Worm (Caenorhabditis elegans) whole organism, L1 larva: ENCODE data around the gene nas-15.

Source experiments
- C16A3.4 ChIP-seq: fragments of 150-350 bp; optimal IDR thresholded peaks from 2 replicates; lab custom pipeline; 2014; ENCODE audit warnings: missing biosample characterization, missing genetic modification characterization
- C34B4.2 ChIP-seq: sonication (generic microtip); optimal IDR thresholded peaks from 2 replicates; lab custom pipeline; 2017; ENCODE audit warnings: mild to moderate bottlenecking, missing genetic modification characterization, missing compliant biosample characterization
- aly-2 ChIP-seq: fragments of 150-350 bp; optimal IDR thresholded peaks from 2 replicates; lab custom pipeline; 2014; ENCODE audit warnings: missing biosample characterization, missing genetic modification characterization
- blmp-1 ChIP-seq: fragments of 150-350 bp; optimal IDR thresholded peaks from 2 replicates; lab custom pipeline; 2014; ENCODE audit warnings: missing biosample characterization, missing genetic modification characterization
- ceh-63 ChIP-seq: fragments of 200-800 bp; sonication (Bioruptor generic); optimal IDR thresholded peaks from 2 replicates; lab custom pipeline; 2018; ENCODE audit warnings: mild to moderate bottlenecking, missing genetic modification characterization, missing compliant biosample characterization
- ceh-8 ChIP-seq: fragments of 200-800 bp; sonication (Bioruptor generic); optimal IDR thresholded peaks from 2 replicates; lab custom pipeline; 2018; ENCODE audit warnings: mild to moderate bottlenecking, missing genetic modification characterization, moderate library complexity, missing compliant biosample characterization
- ceh-82 ChIP-seq, 3 experiments: fragments of 150-350 bp in 1 of 3; sonication (generic microtip) in 2 of 3; optimal IDR thresholded peaks; 2 replicates each; lab custom pipeline; 2014 to 2017; ENCODE audit warnings: missing biosample characterization in 3 of 3, missing genetic modification characterization in 3 of 3
- ceh-90 ChIP-seq: sonication (generic microtip); optimal IDR thresholded peaks from 2 replicates; lab custom pipeline; 2016; ENCODE audit warnings: missing genetic modification characterization, missing compliant biosample characterization
- ces-1 ChIP-seq: fragments of 150-350 bp; optimal IDR thresholded peaks from 2 replicates; lab custom pipeline; 2014; ENCODE audit warnings: missing biosample characterization, missing genetic modification reagents, missing genetic modification characterization
- dpl-1 ChIP-seq, 3 experiments: fragments of 150-350 bp in 2 of 3; sonication (generic microtip) in 1 of 3; optimal IDR thresholded peaks; 2 replicates each; lab custom pipeline; 2014 to 2017; ENCODE audit warnings: missing biosample characterization in 3 of 3, missing genetic modification characterization in 3 of 3, missing genetic modification reagents in 3 of 3
- dsc-1 ChIP-seq: sonication (generic microtip); optimal IDR thresholded peaks from 2 replicates; lab custom pipeline; 2016; ENCODE audit warnings: mild to moderate bottlenecking, missing genetic modification characterization, missing compliant biosample characterization
- efl-3 ChIP-seq: fragments of 200-800 bp; sonication (Bioruptor generic); optimal IDR thresholded peaks from 2 replicates; lab custom pipeline; 2018; ENCODE audit warnings: mild to moderate bottlenecking, missing genetic modification characterization, missing compliant biosample characterization
- egl-27 ChIP-seq, 2 experiments: fragments of 150-350 bp in 1 of 2; sonication (generic microtip); optimal IDR thresholded peaks; 3 replicates each; lab custom pipeline; 2017 to 2018; ENCODE audit warnings: missing biosample characterization in 2 of 2, missing genetic modification characterization in 2 of 2, missing genetic modification reagents in 2 of 2
- elt-2 ChIP-seq: sonication (generic microtip); optimal IDR thresholded peaks from 2 replicates; lab custom pipeline; 2016; ENCODE audit warnings: missing genetic modification characterization, mild to moderate bottlenecking, inconsistent platforms, missing compliant biosample characterization, missing genetic modification reagents
- elt-3 ChIP-seq, 6 experiments: fragments of 150-350 bp in 1 of 6; sonication (generic microtip); optimal IDR thresholded peaks; 2 replicates each; lab custom pipeline; 2017 to 2018; ENCODE audit warnings: missing biosample characterization in 6 of 6, missing genetic modification characterization in 6 of 6, inconsistent platforms in 1 of 6
- fkh-10 ChIP-seq: sonication (generic microtip); optimal IDR thresholded peaks from 2 replicates; lab custom pipeline; 2017; ENCODE audit warnings: missing biosample characterization, missing genetic modification reagents, missing genetic modification characterization
- fos-1 ChIP-seq: fragments of 150-350 bp; optimal IDR thresholded peaks from 2 replicates; lab custom pipeline; 2014; ENCODE audit warnings: missing biosample characterization, missing genetic modification characterization
- grh-1 ChIP-seq: fragments of 200-800 bp; sonication (Bioruptor generic); IDR thresholded peaks from 2 replicates; pipeline ENCODE4 v1.3.6; 2022; ENCODE audit warnings: missing genetic modification reagents, missing genetic modification characterization, missing compliant biosample characterization
- hlh-17 ChIP-seq: fragments of 200-800 bp; sonication (Bioruptor generic); optimal IDR thresholded peaks from 2 replicates; lab custom pipeline; 2018; ENCODE audit warnings: missing genetic modification characterization, mild to moderate bottlenecking, missing compliant biosample characterization, moderate library complexity, borderline replicate concordance
- hpl-2 ChIP-seq: fragments of 150-350 bp; optimal IDR thresholded peaks from 2 replicates; lab custom pipeline; 2014; ENCODE audit warnings: missing biosample characterization, missing genetic modification reagents, missing genetic modification characterization
- irx-1 ChIP-seq: sonication (generic microtip); optimal IDR thresholded peaks from 2 replicates; lab custom pipeline; 2016; ENCODE audit warnings: missing genetic modification characterization, missing compliant biosample characterization
- jun-1 ChIP-seq: fragments of 150-350 bp; optimal IDR thresholded peaks from 2 replicates; lab custom pipeline; 2014; ENCODE audit warnings: missing biosample characterization, missing genetic modification reagents, missing genetic modification characterization
- lin-14 ChIP-seq: fragments of 200-800 bp; sonication (Bioruptor generic); optimal IDR thresholded peaks from 2 replicates; lab custom pipeline; 2018; ENCODE audit warnings: mild to moderate bottlenecking, missing genetic modification characterization, moderate library complexity, missing compliant biosample characterization
- lin-35 ChIP-seq, 2 experiments: fragments of 150-350 bp; optimal IDR thresholded peaks; 2 replicates each; lab custom pipeline; 2014; ENCODE audit warnings: missing biosample characterization in 2 of 2, missing genetic modification characterization in 2 of 2, missing genetic modification reagents in 2 of 2
- lin-39 ChIP-seq: fragments of 150-350 bp; optimal IDR thresholded peaks from 2 replicates; lab custom pipeline; 2014; ENCODE audit warnings: missing biosample characterization, missing genetic modification reagents, missing genetic modification characterization
- lir-3 ChIP-seq: sonication (generic microtip); optimal IDR thresholded peaks from 2 replicates; lab custom pipeline; 2016; ENCODE audit warnings: mild to moderate bottlenecking, missing genetic modification characterization, moderate library complexity, missing compliant biosample characterization; ENCODE audit not compliant: poor library complexity
- lsy-2 ChIP-seq, 2 experiments: fragments of 150-350 bp; optimal IDR thresholded peaks; 2 replicates each; lab custom pipeline; 2014; ENCODE audit warnings: missing biosample characterization in 2 of 2, missing genetic modification characterization in 2 of 2
- mab-9 ChIP-seq: fragments of 200-800 bp; sonication (Bioruptor generic); IDR thresholded peaks from 2 replicates; pipeline ENCODE4 v1.3.6; 2022; ENCODE audit warnings: missing genetic modification reagents, missing genetic modification characterization, missing compliant biosample characterization
- mdl-1 ChIP-seq, 2 experiments: fragments of 150-350 bp; optimal IDR thresholded peaks; 2 replicates each; lab custom pipeline; 2014 to 2017; ENCODE audit warnings: missing biosample characterization in 2 of 2, missing genetic modification characterization in 2 of 2, inconsistent platforms in 1 of 2
- mef-2 ChIP-seq: fragments of 150-350 bp; optimal IDR thresholded peaks from 2 replicates; lab custom pipeline; 2014; ENCODE audit warnings: missing biosample characterization, missing genetic modification characterization
- nhr-11 ChIP-seq: fragments of 150-350 bp; optimal IDR thresholded peaks from 2 replicates; lab custom pipeline; 2014; ENCODE audit warnings: missing biosample characterization, missing genetic modification characterization
- nhr-12 ChIP-seq: sonication (generic microtip); optimal IDR thresholded peaks from 2 replicates; lab custom pipeline; 2017; ENCODE audit warnings: missing biosample characterization, missing genetic modification characterization
- nhr-20 ChIP-seq: sonication (generic microtip); optimal IDR thresholded peaks from 2 replicates; lab custom pipeline; 2016; ENCODE audit warnings: mild to moderate bottlenecking, missing genetic modification characterization, missing compliant biosample characterization
- nhr-28 ChIP-seq: fragments of 150-350 bp; optimal IDR thresholded peaks from 2 replicates; lab custom pipeline; 2014; ENCODE audit warnings: missing biosample characterization, missing genetic modification characterization
- nhr-71 ChIP-seq: sonication (generic microtip); optimal IDR thresholded peaks from 2 replicates; lab custom pipeline; 2016; ENCODE audit warnings: mild to moderate bottlenecking, missing genetic modification characterization, moderate library complexity, missing compliant biosample characterization
- nhr-84 ChIP-seq: sonication (generic microtip); optimal IDR thresholded peaks from 2 replicates; lab custom pipeline; 2017; ENCODE audit warnings: missing biosample characterization, missing genetic modification characterization
- nhr-90 ChIP-seq: sonication (generic microtip); optimal IDR thresholded peaks from 2 replicates; lab custom pipeline; 2016; ENCODE audit warnings: mild to moderate bottlenecking, missing genetic modification characterization, missing compliant biosample characterization; ENCODE audit not compliant: poor library complexity
- pag-3 ChIP-seq: sonication (generic microtip); optimal IDR thresholded peaks from 2 replicates; lab custom pipeline; 2017; ENCODE audit warnings: missing genetic modification characterization, mild to moderate bottlenecking, missing compliant biosample characterization, antibody characterized with exemption, borderline replicate concordance; ENCODE audit not compliant: insufficient read depth
- pax-3 ChIP-seq: fragments of 200-800 bp; sonication (Bioruptor generic); optimal IDR thresholded peaks from 2 replicates; lab custom pipeline; 2018; ENCODE audit warnings: mild to moderate bottlenecking, missing genetic modification characterization, moderate library complexity, missing compliant biosample characterization
- pqm-1 ChIP-seq: sonication (generic microtip); optimal IDR thresholded peaks from 3 replicates; lab custom pipeline; 2017; ENCODE audit warnings: missing biosample characterization, missing genetic modification characterization
- skn-1 ChIP-seq: fragments of 150-350 bp; optimal IDR thresholded peaks from 2 replicates; lab custom pipeline; 2014; ENCODE audit warnings: missing biosample characterization, missing genetic modification characterization
- snpc-4 ChIP-seq: fragments of 150-350 bp; optimal IDR thresholded peaks from 2 replicates; lab custom pipeline; 2014; ENCODE audit warnings: missing biosample characterization, missing genetic modification characterization
- snu-23 ChIP-seq: sonication (generic microtip); optimal IDR thresholded peaks from 2 replicates; lab custom pipeline; 2016; ENCODE audit warnings: missing genetic modification characterization, missing compliant biosample characterization
- sup-37 ChIP-seq: fragments of 200-800 bp; sonication (Bioruptor generic); optimal IDR thresholded peaks from 2 replicates; lab custom pipeline; 2018; ENCODE audit warnings: mild to moderate bottlenecking, missing genetic modification characterization, missing compliant biosample characterization
- swsn-7 ChIP-seq: sonication (generic microtip); optimal IDR thresholded peaks from 2 replicates; lab custom pipeline; 2016; ENCODE audit warnings: missing genetic modification characterization, missing compliant biosample characterization
- tbx-2 ChIP-seq: sonication (generic microtip); optimal IDR thresholded peaks from 2 replicates; lab custom pipeline; 2016; ENCODE audit warnings: missing genetic modification characterization, missing compliant biosample characterization
- tlp-1 ChIP-seq: fragments of 150-350 bp; optimal IDR thresholded peaks from 2 replicates; lab custom pipeline; 2014; ENCODE audit warnings: missing biosample characterization, missing genetic modification characterization
- unc-130 ChIP-seq: fragments of 150-350 bp; optimal IDR thresholded peaks from 2 replicates; lab custom pipeline; 2017; ENCODE audit warnings: missing biosample characterization, missing genetic modification characterization, inconsistent platforms
- unc-62 ChIP-seq: fragments of 150-350 bp; optimal IDR thresholded peaks from 2 replicates; lab custom pipeline; 2014; ENCODE audit warnings: missing biosample characterization, missing genetic modification reagents, missing genetic modification characterization
- unc-86 ChIP-seq: sonication (generic microtip); optimal IDR thresholded peaks from 2 replicates; lab custom pipeline; 2016; ENCODE audit warnings: missing genetic modification characterization, missing compliant biosample characterization
- vab-15 ChIP-seq: sonication (generic microtip); optimal IDR thresholded peaks from 2 replicates; lab custom pipeline; 2017; ENCODE audit warnings: missing genotype, mild to moderate bottlenecking, missing genetic modification characterization, missing compliant biosample characterization
- xbp-1 ChIP-seq: sonication (generic microtip); optimal IDR thresholded peaks from 2 replicates; lab custom pipeline; 2016; ENCODE audit warnings: missing genetic modification characterization, missing compliant biosample characterization
- ztf-4 ChIP-seq: fragments of 150-350 bp; optimal IDR thresholded peaks from 2 replicates; lab custom pipeline; 2014; ENCODE audit warnings: missing biosample characterization, missing genetic modification characterization

Gene nas-15

ce11 chrX:760579-760978 is 16.9 kb upstream of the nas-15 start:
- no peak for TF ChIP-seq sup-37 (GFP tag; lab: Kevin White, UChicago)
- no peak for TF ChIP-seq pqm-1 (tag; lab: Kevin White, UChicago)
- no peak for TF ChIP-seq ceh-90 (tag; lab: Kevin White, UChicago)
- no peak for TF ChIP-seq fos-1 (tag; lab: Kevin White, UChicago)
- no peak for TF ChIP-seq C34B4.2 (tag; lab: Kevin White, UChicago)
- no peak for TF ChIP-seq elt-3 (tag; optimal IDR thresholded peaks at IDR 0.05; lab: Kevin White, UChicago)
- no peak for TF ChIP-seq mef-2 (tag; lab: Kevin White, UChicago)
- no peak for TF ChIP-seq pag-3 (tag; lab: Kevin White, UChicago)
- TF ChIP-seq grh-1 (GFP tag; lab: Robert Waterston, UW): no peak
- TF ChIP-seq skn-1 (tag; lab: Kevin White, UChicago): no peak
- TF ChIP-seq nhr-28 (tag; lab: Kevin White, UChicago): no peak
- TF ChIP-seq nhr-12 (tag; lab: Kevin White, UChicago): no peak
- TF ChIP-seq nhr-90: no peak
- TF ChIP-seq ceh-8 (GFP tag; lab: Kevin White, UChicago): peak; percentile 56
- TF ChIP-seq lsy-2 (tag; optimal IDR thresholded peaks at IDR 0.05; lab: Kevin White, UChicago): no peak
- no peak for TF ChIP-seq egl-27 (tag; optimal IDR thresholded peaks at IDR 0.05; lab: Kevin White, UChicago)
- TF ChIP-seq xbp-1 (tag; lab: Kevin White, UChicago): no peak
- TF ChIP-seq unc-86 (tag; lab: Kevin White, UChicago): no peak
- TF ChIP-seq ceh-63 (GFP tag; lab: Kevin White, UChicago): peak; percentile 1
- peak; percentile 88 for TF ChIP-seq lin-14 (GFP tag; lab: Kevin White, UChicago)
- peak; percentile 48 for TF ChIP-seq fkh-10 (GFP tag; lab: Kevin White, UChicago)
- TF ChIP-seq pax-3 (tag; lab: Kevin White, UChicago): peak; percentile 10
- TF ChIP-seq dpl-1 (GFP tag; optimal IDR thresholded peaks at IDR 0.05; lab: Kevin White, UChicago): no peak
- TF ChIP-seq blmp-1 (tag; lab: Kevin White, UChicago): peak; percentile 29
- TF ChIP-seq hpl-2 (GFP tag; lab: Kevin White, UChicago): no peak
- TF ChIP-seq elt-2 (tag; lab: Kevin White, UChicago): no peak
- TF ChIP-seq ces-1: no peak
- TF ChIP-seq snpc-4 (tag; lab: Kevin White, UChicago): no peak
- TF ChIP-seq mab-9 (GFP tag; lab: Robert Waterston, UW): no peak
- peak; percentile 23 for TF ChIP-seq swsn-7 (tag; lab: Kevin White, UChicago)
- no peak for TF ChIP-seq tlp-1
- peak; percentile 6 to 64 (median 19) for TF ChIP-seq ceh-82 (tag; optimal IDR thresholded peaks at IDR 0.05; lab: Kevin White, UChicago)
- no peak for TF ChIP-seq aly-2 (tag; lab: Kevin White, UChicago)
- no peak for TF ChIP-seq dsc-1 (tag; lab: Kevin White, UChicago)
- no peak for TF ChIP-seq nhr-84
- TF ChIP-seq lin-39 (tag; lab: Kevin White, UChicago): no peak
- TF ChIP-seq jun-1 (tag; lab: Kevin White, UChicago): no peak
- no peak for TF ChIP-seq lir-3 (tag; lab: Kevin White, UChicago)
- TF ChIP-seq nhr-20: no peak
- no peak for TF ChIP-seq ztf-4 (tag; lab: Kevin White, UChicago)
- TF ChIP-seq unc-130 (tag; lab: Kevin White, UChicago): no peak
- no peak for TF ChIP-seq nhr-71 (tag; lab: Kevin White, UChicago)
- peak; percentile 26 for TF ChIP-seq snu-23
- no peak for TF ChIP-seq nhr-11 (tag; lab: Kevin White, UChicago)
- TF ChIP-seq lin-35 (GFP tag; optimal IDR thresholded peaks at IDR 0.05; lab: Kevin White, UChicago): peak in 1 of 2 experiments; percentile 9
- TF ChIP-seq irx-1 (tag; lab: Kevin White, UChicago): no peak
- TF ChIP-seq mdl-1 (tag; optimal IDR thresholded peaks at IDR 0.05; lab: Kevin White, UChicago): no peak
- TF ChIP-seq tbx-2 (tag; lab: Kevin White, UChicago): no peak
- no peak for TF ChIP-seq vab-15 (tag; lab: Kevin White, UChicago)
- no peak for TF ChIP-seq efl-3 (GFP tag; lab: Kevin White, UChicago)
- no peak for TF ChIP-seq unc-62
- no peak for TF ChIP-seq hlh-17 (GFP tag; lab: Kevin White, UChicago)
- no peak for TF ChIP-seq C16A3.4 (tag; lab: Kevin White, UChicago)
